Worm (Caenorhabditis elegans) whole organism, L3 larva: ENCODE results near the gene srt-17.

Experiments used
- ZK546.5 ChIP-seq: sonication (generic microtip); optimal IDR thresholded peaks from 2 replicates; lab custom pipeline; 2017; ENCODE audit warnings: missing biosample characterization, missing genetic modification characterization
- daf-12 ChIP-seq: fragments of 150-350 bp; optimal IDR thresholded peaks from 2 replicates; lab custom pipeline; 2014; ENCODE audit warnings: missing biosample characterization, missing genetic modification reagents, missing genetic modification characterization
- egl-27 ChIP-seq: sonication (generic microtip); optimal IDR thresholded peaks from 4 replicates; lab custom pipeline; 2017; ENCODE audit warnings: missing biosample characterization, missing genetic modification reagents, missing genetic modification characterization
- elt-1 ChIP-seq: fragments of 150-350 bp; optimal IDR thresholded peaks from 2 replicates; lab custom pipeline; 2014; ENCODE audit warnings: missing biosample characterization, missing genetic modification characterization
- elt-2 ChIP-seq: sonication (generic microtip); optimal IDR thresholded peaks from 2 replicates; lab custom pipeline; 2016; ENCODE audit warnings: missing genetic modification reagents, mild to moderate bottlenecking, missing genetic modification characterization, missing compliant biosample characterization
- elt-3 ChIP-seq, 3 experiments: fragments of 150-350 bp in 1 of 3; sonication (generic microtip) in 2 of 3; optimal IDR thresholded peaks; 2 replicates in 2 of 3; 4 replicates in 1 of 3; lab custom pipeline; 2014 to 2017; ENCODE audit warnings: missing biosample characterization in 3 of 3, missing genetic modification characterization in 3 of 3
- fkh-2 ChIP-seq: fragments of 150-350 bp; optimal IDR thresholded peaks from 2 replicates; lab custom pipeline; 2014; ENCODE audit warnings: missing biosample characterization, missing genetic modification reagents, missing genetic modification characterization
- pqm-1 ChIP-seq: fragments of 150-350 bp; optimal IDR thresholded peaks from 2 replicates; lab custom pipeline; 2017; ENCODE audit warnings: missing biosample characterization, missing genetic modification characterization, inconsistent platforms
- skn-1 ChIP-seq: fragments of 150-350 bp; optimal IDR thresholded peaks from 2 replicates; lab custom pipeline; 2014; ENCODE audit warnings: missing biosample characterization, missing genetic modification characterization
- unc-39 ChIP-seq: sonication (generic microtip); optimal IDR thresholded peaks from 4 replicates; lab custom pipeline; 2017; ENCODE audit warnings: missing biosample characterization, missing genetic modification characterization
- unc-62 ChIP-seq: fragments of 150-350 bp; sonication (generic microtip); optimal IDR thresholded peaks from 4 replicates; lab custom pipeline; 2014; ENCODE audit warnings: missing biosample characterization, missing genetic modification reagents, missing genetic modification characterization
- ztf-11 ChIP-seq: fragments of 150-350 bp; optimal IDR thresholded peaks from 2 replicates; lab custom pipeline; 2014; ENCODE audit warnings: missing biosample characterization, missing genetic modification characterization

DNA sequence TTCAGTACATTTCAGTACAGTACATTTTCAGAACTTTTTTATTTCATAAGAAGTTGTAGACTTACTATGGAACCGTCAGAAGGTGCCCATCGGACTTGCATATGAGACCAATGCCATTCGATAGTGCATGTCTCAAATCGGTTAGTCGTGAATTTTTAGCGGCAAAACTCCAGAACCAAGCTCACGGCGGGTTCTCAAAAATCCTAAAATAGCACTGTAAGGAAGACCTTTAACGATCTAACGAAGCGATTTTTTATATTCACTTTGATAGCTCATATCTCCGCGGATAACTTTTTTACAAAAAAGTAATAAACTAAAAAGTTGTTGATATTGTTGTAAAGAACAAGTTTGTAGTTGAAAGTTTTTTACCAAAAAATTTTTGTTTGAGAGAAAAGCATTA is 49.4 kb upstream of the srt-17 start, which contains the start of gene sru-25:
- TF ChIP-seq elt-2 (tag; lab: Kevin White, UChicago) (no peak), elt-1 (no peak), daf-12 (tag; lab: Kevin White, UChicago) (no peak), fkh-2 (no peak), unc-39 (no peak), ztf-11 (tag; lab: Kevin White, UChicago) (no peak), unc-62 (no peak), egl-27 (tag; lab: Kevin White, UChicago) (no peak), ZK546.5 (no peak), pqm-1 (tag; lab: Kevin White, UChicago) (no peak), elt-3 (tag; optimal IDR thresholded peaks at IDR 0.05; lab: Kevin White, UChicago) (no peak), skn-1 (tag; lab: Kevin White, UChicago) (no peak)
